Worm (Caenorhabditis elegans) whole organism, late embryonic: ENCODE results near the gene rpl-20.

Experiments used
- ceh-24 ChIP-seq: sonication (generic microtip); optimal IDR thresholded peaks from 2 replicates; lab custom pipeline; 2016; ENCODE audit warnings: mild to moderate bottlenecking, missing genetic modification characterization, missing compliant biosample characterization
- pros-1 ChIP-seq: fragments of 150-350 bp; optimal IDR thresholded peaks from 2 replicates; lab custom pipeline; 2014; ENCODE audit warnings: missing biosample characterization, missing genetic modification reagents, missing genetic modification characterization
- rnt-1 ChIP-seq: sonication (generic microtip); optimal IDR thresholded peaks from 2 replicates; lab custom pipeline; 2016; ENCODE audit warnings: missing genetic modification characterization, missing compliant biosample characterization
- unc-42 ChIP-seq: sonication (generic microtip); optimal IDR thresholded peaks from 2 replicates; lab custom pipeline; 2016; ENCODE audit warnings: missing genotype, missing genetic modification characterization, missing compliant biosample characterization

DNA sequence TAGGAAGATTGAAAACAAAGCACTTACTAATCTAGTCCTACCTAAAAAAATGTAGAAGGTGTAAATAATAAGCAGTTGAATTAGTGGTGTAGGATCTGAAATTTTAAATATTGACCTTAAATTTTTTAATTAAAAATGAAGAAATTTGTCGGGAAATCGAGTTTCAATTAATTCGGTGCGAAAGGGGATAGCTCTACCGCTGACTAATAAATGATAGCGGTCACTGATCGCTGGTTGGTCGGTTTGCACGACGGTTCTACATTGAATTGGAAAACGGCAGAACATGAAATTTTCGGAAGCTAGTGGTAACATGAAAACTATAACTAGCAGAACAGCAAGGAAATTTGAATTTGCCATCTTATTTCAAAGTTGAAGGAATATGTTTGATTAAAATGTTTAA lies 30.6 kb upstream of the rpl-20 start, which contains the start of gene set-15:
- TF ChIP-seq unc-42 (tag; lab: Kevin White, UChicago) (no peak), pros-1 (tag; lab: Kevin White, UChicago) (no peak), ceh-24 (tag; lab: Kevin White, UChicago) (no peak), rnt-1 (tag; lab: Kevin White, UChicago) (no peak)
